Fruit fly (Drosophila melanogaster): Measurements from ENCODE around the gene Chrac-14.

Chrac-14 gene

dm6 chr2L:8438052-8438451 is 847 bp downstream of the Chrac-14 start, which contains the start of gene mus201:
Gene mus201 (plus strand): TSS chr2L:8438169.
- TF ChIP-seq noc (tag; optimal IDR thresholded peaks at IDR 0.05): no peak

- no peak for TF ChIP-seq noc (tag; optimal IDR thresholded peaks at IDR 0.05)
Measured at dm6 chr2L:8442147-8442546, 4.9 kb downstream of the Chrac-14 start, which contains the start of gene CG31897. Gene CG31897 (plus strand): TSS chr2L:8442447.

DNA sequence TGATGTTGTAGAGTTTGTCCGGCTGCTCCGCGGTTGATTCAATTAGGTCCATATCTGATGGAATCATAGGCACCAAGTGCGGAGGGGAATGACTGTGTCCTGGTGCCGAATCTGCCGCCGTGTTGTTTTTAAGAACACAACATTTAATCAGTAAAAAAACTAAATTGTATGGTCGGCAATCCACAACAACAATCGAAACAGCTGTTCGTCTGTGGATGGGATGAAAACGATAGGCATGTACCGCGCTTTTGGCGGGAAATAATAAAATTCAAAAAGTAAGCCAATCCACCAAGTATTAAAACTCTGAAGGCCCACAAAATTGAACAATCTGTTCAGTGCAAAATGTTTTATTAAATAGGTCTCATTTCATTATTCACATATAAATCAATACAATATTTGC is 12.2 kb downstream of the Chrac-14 start, which contains the start of gene Aasdh:
Aasdh (minus strand) TSS at position 219 of the 400 bp plus-strand sequence.
- TF ChIP-seq noc (tag; optimal IDR thresholded peaks at IDR 0.05): no peak

DNA sequence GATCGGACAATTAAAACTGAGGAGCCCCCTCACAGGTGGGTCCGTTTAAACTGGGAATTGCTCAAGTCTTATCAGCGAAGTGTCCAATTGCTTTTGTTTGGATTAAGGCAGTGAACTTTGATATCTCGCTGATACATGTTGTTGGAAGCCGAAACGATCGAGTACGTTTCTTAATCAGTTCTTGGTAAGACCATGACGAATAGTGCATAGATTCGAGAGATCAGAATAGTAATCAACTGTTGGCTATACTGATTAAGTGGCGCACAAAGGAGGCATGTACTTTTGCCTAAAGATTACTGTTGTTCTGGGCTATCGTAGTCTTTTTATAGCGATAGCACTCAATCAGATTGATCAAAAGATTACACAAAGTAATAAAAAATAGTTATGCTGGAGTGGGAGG is 14.3 kb downstream of the Chrac-14 start:
- TF ChIP-seq noc (tag; optimal IDR thresholded peaks at IDR 0.05): no peak

dm6 chr2L:8461782-8462453 is 24.7 kb downstream of the Chrac-14 start:
- TF ChIP-seq noc (tag; optimal IDR thresholded peaks at IDR 0.05): peak; percentile 24

DNA sequence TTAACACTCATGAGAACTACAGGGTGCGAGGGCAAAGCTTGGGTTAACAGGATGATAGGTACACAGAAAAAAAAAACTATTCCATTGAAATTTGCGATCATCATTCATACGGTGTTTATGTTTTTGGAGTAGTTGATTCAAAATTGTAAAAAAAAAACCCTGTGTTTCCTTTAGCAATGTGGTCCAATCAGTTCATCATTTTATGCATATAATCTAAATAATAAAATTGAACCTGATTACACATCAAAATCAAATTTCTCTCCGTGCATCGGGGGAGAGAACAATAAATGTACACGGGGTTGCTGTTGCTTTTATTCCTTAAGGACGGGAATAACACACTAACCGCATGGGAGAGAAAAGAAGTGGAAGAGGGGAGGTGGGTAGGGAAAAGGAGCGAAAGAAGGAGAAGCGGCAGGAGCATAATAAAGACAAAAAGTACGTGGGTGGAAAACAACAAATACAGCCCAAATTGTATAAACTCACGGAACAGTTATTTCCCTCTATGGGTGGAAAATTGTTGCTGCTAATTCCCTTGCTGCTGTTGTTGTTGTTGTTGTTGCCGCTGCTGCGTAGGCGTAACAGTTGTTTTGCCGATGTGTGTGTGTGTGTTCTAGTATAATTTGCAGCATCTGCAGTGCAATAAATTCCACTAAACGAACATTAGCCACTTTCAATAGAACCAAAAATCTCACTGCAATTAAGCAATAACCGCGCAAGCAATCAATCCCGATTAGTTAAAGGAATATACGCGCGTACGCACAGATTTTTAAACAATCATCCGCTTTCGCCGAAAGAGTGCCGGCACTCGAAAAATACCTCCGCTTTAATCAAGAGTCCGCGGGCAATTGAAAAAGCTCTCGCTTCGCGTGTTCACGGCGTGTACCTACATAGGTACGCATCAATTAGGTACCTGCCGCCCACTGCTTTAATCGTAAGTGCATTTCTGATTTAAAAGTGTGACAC is 26.2 kb downstream of the Chrac-14 start, which contains the start of gene Agpat2:
Agpat2 (minus strand) TSS at position 851 of the 963 bp plus-strand sequence.
- peak; percentile 55 for TF ChIP-seq noc (tag; optimal IDR thresholded peaks at IDR 0.05)

DNA sequence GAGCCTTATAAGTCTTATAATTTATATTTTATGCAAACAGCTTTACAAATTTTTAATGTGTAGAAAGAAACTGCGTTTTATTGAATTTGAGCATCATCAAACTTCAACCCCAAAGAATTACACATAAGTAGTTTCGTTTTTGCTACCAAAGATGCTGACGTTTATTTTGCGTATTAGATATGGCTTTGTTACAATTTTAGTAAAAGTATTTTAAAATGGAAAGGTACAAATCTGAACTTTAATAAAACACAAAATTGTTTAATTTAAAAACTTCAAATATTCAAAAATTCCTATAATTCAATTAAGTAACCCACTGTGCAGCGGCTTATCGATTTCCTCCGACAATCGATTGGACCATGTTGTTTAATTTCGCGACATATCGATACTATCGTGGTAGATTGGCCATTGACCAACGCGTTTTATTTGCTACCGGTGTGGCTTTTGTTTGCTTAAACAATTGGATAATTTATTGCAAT is 26.9 kb downstream of the Chrac-14 start, which contains the start of gene prg:
prg (plus strand) TSS at position 382 of the 476 bp plus-strand sequence.
- TF ChIP-seq noc (tag; optimal IDR thresholded peaks at IDR 0.05): peak; percentile 34

- TF ChIP-seq noc (tag; optimal IDR thresholded peaks at IDR 0.05): no peak
Measured at dm6 chr2L:8466643-8467042, 29.4 kb downstream of the Chrac-14 start, which contains the start of gene dachs. Gene dachs (plus strand): TSS chr2L:8466817.

DNA sequence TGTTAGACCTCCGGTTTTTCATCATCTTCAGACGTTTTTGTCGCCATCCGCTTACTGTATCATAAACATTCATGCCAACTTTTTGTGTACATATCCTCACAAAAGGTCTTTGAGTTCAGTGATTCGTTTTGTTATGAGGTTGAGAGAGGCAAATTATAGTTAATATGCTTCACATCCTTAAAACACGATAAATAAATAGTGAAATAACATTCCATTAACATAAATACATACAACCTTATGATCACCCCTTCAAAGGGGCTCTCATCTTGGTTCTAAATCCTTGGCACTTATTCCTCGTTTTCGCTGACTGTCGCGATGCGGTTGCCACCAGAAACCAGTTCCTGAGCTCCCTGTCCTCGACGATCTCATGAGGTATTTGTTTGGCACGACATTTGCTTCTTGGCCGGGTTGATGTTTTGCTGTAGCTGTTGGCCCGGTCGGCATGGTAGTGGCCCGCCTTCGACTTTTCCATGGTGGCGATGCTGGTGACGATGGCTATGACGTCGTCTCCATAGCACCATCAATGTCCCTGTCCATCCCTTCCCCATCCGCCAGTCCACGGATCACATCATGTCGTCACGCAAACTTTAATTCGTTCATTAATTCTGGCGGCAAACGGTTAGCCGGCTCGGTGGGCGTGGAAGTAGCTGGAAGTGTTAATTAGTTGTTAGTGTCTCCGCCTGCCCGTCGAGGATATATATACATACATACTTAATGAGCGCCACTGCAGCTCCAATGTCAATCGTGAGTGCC is 31.9 kb downstream of the Chrac-14 start:
- no peak for TF ChIP-seq noc (tag; optimal IDR thresholded peaks at IDR 0.05)

- no peak for TF ChIP-seq noc (tag; optimal IDR thresholded peaks at IDR 0.05)
Measured at dm6 chr2L:8471667-8472066, 34.5 kb downstream of the Chrac-14 start.

DNA sequence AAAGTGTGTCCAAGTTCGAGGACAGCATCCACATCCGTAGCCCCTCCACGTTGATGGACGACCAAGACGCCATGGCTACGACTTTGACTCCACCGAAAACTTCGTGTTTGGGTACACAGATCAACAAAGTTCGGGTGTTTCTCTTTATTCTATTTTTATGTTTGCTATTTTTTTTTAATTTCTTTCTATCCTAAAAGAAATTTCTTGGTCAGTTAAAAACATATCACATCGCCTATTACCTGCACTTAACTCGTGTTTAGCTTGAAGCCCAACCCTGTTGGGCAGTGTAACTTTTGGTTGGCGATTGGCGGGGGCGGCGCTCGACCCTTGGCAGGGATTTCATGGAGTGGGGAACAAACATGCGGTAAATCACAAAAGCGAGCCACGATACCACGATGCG is 36.2 kb downstream of the Chrac-14 start:
- TF ChIP-seq noc (tag; optimal IDR thresholded peaks at IDR 0.05): no peak

dm6 chr2L:8477049-8477448 is 39.8 kb downstream of the Chrac-14 start, which contains the start of gene CheA29a:
Gene CheA29a (plus strand): TSS chr2L:8477349.
- TF ChIP-seq noc (tag; optimal IDR thresholded peaks at IDR 0.05): no peak

- TF ChIP-seq noc (tag; optimal IDR thresholded peaks at IDR 0.05): no peak
Measured at dm6 chr2L:8477971-8478370, 40.8 kb downstream of the Chrac-14 start.

DNA sequence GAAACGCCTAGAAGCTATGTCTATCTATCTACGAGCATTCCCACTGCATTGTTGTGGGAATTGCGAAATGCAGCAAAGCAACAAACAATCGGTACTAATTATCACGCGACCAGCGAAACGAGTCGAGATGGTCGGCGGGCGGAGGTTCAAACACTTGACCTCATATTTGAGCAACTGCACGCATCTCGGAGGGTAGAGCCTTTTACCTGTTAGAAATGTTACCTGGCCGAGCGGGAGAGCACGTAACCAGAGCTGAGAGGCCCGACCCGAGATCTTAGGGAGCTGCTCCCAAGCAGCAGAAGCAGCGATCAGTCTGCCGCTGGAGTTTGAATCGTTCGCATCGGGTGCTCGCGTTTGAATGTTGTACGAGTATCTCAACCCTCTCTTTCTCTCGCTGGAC is 41.2 kb downstream of the Chrac-14 start:
- no peak for TF ChIP-seq noc (tag; optimal IDR thresholded peaks at IDR 0.05)

dm6 chr2L:8478911-8479706 is 41.9 kb downstream of the Chrac-14 start:
- TF ChIP-seq noc (tag; optimal IDR thresholded peaks at IDR 0.05): no peak
